Worm (Caenorhabditis elegans) whole organism, young adult: ENCODE measurements around the gene oac-14.

Source experiments
- T26A5.8 ChIP-seq: sonication (generic microtip); optimal IDR thresholded peaks from 2 replicates; lab custom pipeline; 2016; ENCODE audit warnings: missing genetic modification characterization, missing compliant biosample characterization
- Y53F4B.3 ChIP-seq: fragments of 200-800 bp; sonication (Bioruptor generic); IDR thresholded peaks from 2 replicates; pipeline ENCODE4 v1.3.6; 2022; ENCODE audit warnings: missing genetic modification reagents, missing genetic modification characterization, missing compliant biosample characterization
- ccch-3 ChIP-seq: fragments of 200-800 bp; sonication (Bioruptor generic); optimal IDR thresholded peaks from 2 replicates; lab custom pipeline; 2018; ENCODE audit warnings: mild to moderate bottlenecking, missing genetic modification characterization, missing compliant biosample characterization
- hmg-1.2 ChIP-seq: fragments of 200-800 bp; sonication (Bioruptor generic); IDR thresholded peaks from 2 replicates; pipeline ENCODE4 v1.3.6; 2022; ENCODE audit warnings: missing genetic modification reagents, missing genetic modification characterization, missing compliant biosample characterization
- hsf-1 ChIP-seq: fragments of 200-800 bp; sonication (Bioruptor generic); IDR thresholded peaks from 2 replicates; pipeline ENCODE4 v1.3.6; 2022; ENCODE audit warnings: missing genetic modification reagents, missing genetic modification characterization, missing compliant biosample characterization
- let-526 ChIP-seq: fragments of 200-800 bp; sonication (Bioruptor generic); IDR thresholded peaks from 2 replicates; pipeline ENCODE4 v1.3.6; 2022; ENCODE audit warnings: missing genetic modification reagents, missing genetic modification characterization, missing compliant biosample characterization
- lin-26 ChIP-seq: fragments of 200-800 bp; sonication (Bioruptor generic); IDR thresholded peaks from 2 replicates; pipeline ENCODE4 v1.3.6; 2022; ENCODE audit warnings: missing genetic modification reagents, missing genetic modification characterization, missing compliant biosample characterization
- madf-3 ChIP-seq: fragments of 200-800 bp; sonication (Bioruptor generic); IDR thresholded peaks from 2 replicates; pipeline ENCODE4 v1.3.6; 2022; ENCODE audit warnings: missing genetic modification reagents, missing genetic modification characterization, missing compliant biosample characterization
- mcd-1 ChIP-seq: fragments of 200-800 bp; sonication (Bioruptor generic); IDR thresholded peaks from 2 replicates; pipeline ENCODE4 v1.3.6; 2022; ENCODE audit warnings: missing genetic modification reagents, missing genetic modification characterization, missing compliant biosample characterization
- nfya-1 ChIP-seq: sonication (generic microtip); optimal IDR thresholded peaks from 2 replicates; lab custom pipeline; 2017; ENCODE audit warnings: antibody characterized with exemption, missing compliant biosample characterization, missing genetic modification characterization, borderline replicate concordance; ENCODE audit not compliant: insufficient read depth
- nhr-120 ChIP-seq: fragments of 200-800 bp; sonication (Bioruptor generic); IDR thresholded peaks from 2 replicates; pipeline ENCODE4 v1.3.6; 2022; ENCODE audit warnings: missing genetic modification characterization, missing compliant biosample characterization
- pha-4 ChIP-seq: fragments of 150-350 bp; sonication (generic microtip); optimal IDR thresholded peaks from 2 replicates; lab custom pipeline; 2014; ENCODE audit warnings: missing biosample characterization, missing genetic modification reagents, missing genetic modification characterization
- tbx-9 ChIP-seq: sonication (generic microtip); optimal IDR thresholded peaks from 2 replicates; lab custom pipeline; 2016; ENCODE audit warnings: borderline replicate concordance, missing genetic modification characterization, inconsistent platforms, missing compliant biosample characterization
- ztf-25 ChIP-seq: fragments of 200-800 bp; sonication (Bioruptor generic); IDR thresholded peaks from 2 replicates; pipeline ENCODE4 v1.3.6; 2022; ENCODE audit warnings: missing genetic modification reagents, missing genetic modification characterization, missing compliant biosample characterization

DNA sequence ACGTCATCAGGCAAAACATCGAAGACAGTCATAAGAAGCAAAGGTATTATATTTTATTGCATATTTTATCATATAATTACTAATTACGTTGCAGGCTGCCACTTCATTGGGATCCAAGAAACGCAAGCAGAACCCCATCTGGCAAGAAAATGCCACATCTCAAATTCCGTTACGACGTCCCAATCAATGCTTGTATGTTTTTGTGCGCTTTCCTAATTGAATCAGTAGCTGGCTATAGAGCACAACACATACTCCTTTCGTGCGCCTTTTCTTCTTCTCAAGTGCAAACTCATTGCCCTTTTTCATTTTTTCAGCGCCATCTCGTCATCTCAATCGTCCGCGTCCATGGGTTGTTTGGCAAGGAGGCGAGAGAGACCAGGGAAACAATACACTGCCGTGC lies 9.1 kb upstream of the oac-14 start:
- TF ChIP-seq let-526 (GFP tag; lab: Robert Waterston, UW), result no peak
- no peak for TF ChIP-seq ccch-3 (GFP tag; lab: Kevin White, UChicago)
- no peak for TF ChIP-seq hmg-1.2 (GFP tag; lab: Robert Waterston, UW)
- TF ChIP-seq ztf-25 (GFP tag; lab: Robert Waterston, UW), result no peak
- TF ChIP-seq T26A5.8 (tag; lab: Kevin White, UChicago), result no peak
- no peak for TF ChIP-seq lin-26 (GFP tag; lab: Robert Waterston, UW)
- TF ChIP-seq tbx-9 (tag; lab: Kevin White, UChicago), result no peak
- TF ChIP-seq nhr-120 (GFP tag; lab: Robert Waterston, UW), result no peak
- no peak for TF ChIP-seq nfya-1
- no peak for TF ChIP-seq pha-4 (tag; lab: Kevin White, UChicago)
- no peak for TF ChIP-seq hsf-1
- TF ChIP-seq madf-3, result no peak
- no peak for TF ChIP-seq mcd-1 (GFP tag; lab: Robert Waterston, UW)
- TF ChIP-seq Y53F4B.3, result no peak
